Fruit fly (Drosophila melanogaster) Kc167 (cell line): Measurements from ENCODE around the gene cnir.

ENCODE experiments used
- h ChIP-seq: fragments of >200 bp; optimal IDR thresholded peaks from 3 replicates; lab custom pipeline; 2018; ENCODE audit warnings: missing external identifiers
- insv ChIP-seq: fragments of >200 bp; optimal IDR thresholded peaks from 3 replicates; lab custom pipeline; 2018; ENCODE audit warnings: missing external identifiers

- TF ChIP-seq h: no peak
- TF ChIP-seq insv: no peak
These were observed 48.7 kb upstream of the cnir start for dm6 chr2L:3088238-3088874.
